Worm (Caenorhabditis elegans) whole organism, young adult: ENCODE data around the gene ZK643.2.

Source experiments
- hlh-12 ChIP-seq: sonication (generic microtip); optimal IDR thresholded peaks from 2 replicates; lab custom pipeline; 2016; ENCODE audit warnings: missing genetic modification characterization, missing compliant biosample characterization
- nfya-1 ChIP-seq: sonication (generic microtip); optimal IDR thresholded peaks from 2 replicates; lab custom pipeline; 2017; ENCODE audit warnings: antibody characterized with exemption, missing compliant biosample characterization, missing genetic modification characterization, borderline replicate concordance; ENCODE audit not compliant: insufficient read depth
- snpc-3.4 ChIP-seq: sonication (generic microtip); optimal IDR thresholded peaks from 2 replicates; lab custom pipeline; 2017; ENCODE audit warnings: missing genetic modification characterization, mild to moderate bottlenecking, missing compliant biosample characterization, antibody characterized with exemption, moderate library complexity, missing genotype, missing genetic modification reagents

ce11 chrIII:8988544-8988943 is 32.2 kb downstream of the ZK643.2 start:
- TF ChIP-seq nfya-1 (tag; lab: Kevin White, UChicago) (no peak), hlh-12 (tag; lab: Kevin White, UChicago) (no peak), snpc-3.4 (tag; lab: Kevin White, UChicago) (no peak)
